Fruit fly (Drosophila melanogaster): ENCODE results near the gene CG8369.

Gene CG8369

DNA sequence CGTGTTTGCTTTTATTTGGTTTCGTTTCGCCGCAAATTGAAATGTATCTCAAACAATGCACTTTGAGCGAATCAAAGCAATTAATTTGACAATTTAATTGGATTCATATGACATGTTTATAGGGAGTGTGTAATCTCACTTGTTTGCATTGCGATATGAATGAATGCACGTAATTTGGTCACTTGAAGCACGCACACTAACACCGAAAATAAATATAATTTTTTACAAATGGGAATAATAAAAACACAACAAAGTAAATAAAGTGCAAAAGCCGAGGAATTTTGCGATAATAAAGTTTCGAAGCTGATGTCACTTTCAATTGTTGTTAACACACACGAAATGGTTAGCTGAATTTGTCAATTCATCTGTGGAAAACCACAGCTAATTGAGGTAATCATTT is 23.1 kb downstream of the CG8369 start:
- TF ChIP-seq insv (optimal IDR thresholded peaks at IDR 0.05) (no peak), psq (optimal IDR thresholded peaks at IDR 0.05) (no peak), h (optimal IDR thresholded peaks at IDR 0.05) (no peak), Sin3A (optimal IDR thresholded peaks at IDR 0.05) (no peak), Myc (optimal IDR thresholded peaks at IDR 0.05) (no peak), ttk (optimal IDR thresholded peaks at IDR 0.05) (no peak)

DNA sequence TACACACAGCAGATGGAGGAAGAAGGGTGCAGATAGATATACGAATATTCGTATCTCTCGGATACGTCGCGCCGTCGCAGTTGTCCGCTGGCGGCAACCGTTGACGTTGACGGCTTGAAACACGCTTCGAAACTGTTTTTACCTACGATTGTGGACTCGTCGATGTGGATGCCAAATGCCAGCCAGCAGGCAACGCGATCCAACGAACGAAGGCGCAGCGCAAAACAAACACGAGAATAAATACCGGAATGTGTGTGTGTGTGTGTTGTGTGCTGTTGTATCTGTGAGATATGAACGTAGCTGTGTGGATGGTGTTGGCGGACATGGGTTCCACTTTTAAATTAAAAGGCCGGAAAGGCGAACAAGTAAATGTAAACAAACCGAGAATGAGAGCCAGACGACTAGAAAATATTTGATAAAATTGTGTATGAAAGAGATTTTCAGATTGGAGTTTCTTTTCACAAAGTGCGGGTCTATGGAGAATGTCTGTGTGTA is 24.4 kb downstream of the CG8369 start:
- TF ChIP-seq ttk (optimal IDR thresholded peaks at IDR 0.05) (no peak), psq (optimal IDR thresholded peaks at IDR 0.05) (peak; percentile 59)

DNA sequence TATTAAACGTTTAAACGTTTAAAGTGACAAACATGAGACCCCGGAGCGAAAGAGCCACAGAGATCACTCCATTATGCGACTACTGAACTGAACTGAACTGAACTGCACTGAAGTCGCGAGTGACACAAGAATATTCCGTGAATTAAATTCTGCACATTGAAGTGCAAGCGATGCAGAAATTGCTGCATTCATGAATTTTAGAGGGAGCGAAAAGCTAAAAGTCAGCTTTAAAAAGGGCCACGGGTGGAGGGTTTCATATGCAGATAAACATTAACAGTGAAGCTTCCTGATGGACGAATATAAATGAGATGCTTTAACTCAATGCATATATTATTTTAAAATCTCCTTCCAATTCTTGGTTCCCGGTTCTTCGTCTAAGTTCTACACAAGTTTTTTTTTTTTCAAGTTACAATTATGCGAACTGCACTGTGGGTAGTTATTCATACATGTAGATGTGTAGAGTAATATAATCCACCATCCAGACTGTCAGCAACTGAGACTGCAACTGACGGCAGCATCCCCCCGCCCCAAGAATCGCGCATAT is 25.4 kb downstream of the CG8369 start:
- TF ChIP-seq ttk (optimal IDR thresholded peaks at IDR 0.05) = no peak
- TF ChIP-seq Myc (optimal IDR thresholded peaks at IDR 0.05) = no peak
- no peak for TF ChIP-seq Sin3A (optimal IDR thresholded peaks at IDR 0.05)
- TF ChIP-seq insv (optimal IDR thresholded peaks at IDR 0.05) = no peak
- TF ChIP-seq h (optimal IDR thresholded peaks at IDR 0.05) = no peak
- TF ChIP-seq psq (optimal IDR thresholded peaks at IDR 0.05) = no peak

DNA sequence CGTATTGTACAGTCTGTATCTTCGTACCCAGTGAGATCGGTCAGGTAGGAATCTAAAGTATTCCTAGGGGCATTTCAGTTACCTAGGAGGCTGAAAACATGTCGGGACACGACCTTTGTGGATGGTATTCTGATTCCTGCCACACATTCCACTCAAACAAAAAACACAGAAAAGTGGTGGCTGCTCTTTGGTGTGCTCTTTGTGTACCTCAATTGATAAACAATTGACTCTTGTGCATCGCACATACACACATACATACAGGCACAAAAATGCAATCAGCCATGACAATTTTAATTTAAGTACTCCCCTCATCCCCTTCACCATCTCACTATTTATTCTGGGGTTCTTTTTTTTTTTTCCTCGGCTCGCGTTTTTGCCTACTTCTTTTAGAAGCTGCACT is 26.4 kb downstream of the CG8369 start:
- TF ChIP-seq Sin3A (optimal IDR thresholded peaks at IDR 0.05) = no peak
- TF ChIP-seq ttk (optimal IDR thresholded peaks at IDR 0.05) = no peak
- TF ChIP-seq psq (optimal IDR thresholded peaks at IDR 0.05) = no peak
- no peak for TF ChIP-seq Myc (optimal IDR thresholded peaks at IDR 0.05)
- TF ChIP-seq insv (optimal IDR thresholded peaks at IDR 0.05) = no peak
- no peak for TF ChIP-seq h (optimal IDR thresholded peaks at IDR 0.05)

DNA sequence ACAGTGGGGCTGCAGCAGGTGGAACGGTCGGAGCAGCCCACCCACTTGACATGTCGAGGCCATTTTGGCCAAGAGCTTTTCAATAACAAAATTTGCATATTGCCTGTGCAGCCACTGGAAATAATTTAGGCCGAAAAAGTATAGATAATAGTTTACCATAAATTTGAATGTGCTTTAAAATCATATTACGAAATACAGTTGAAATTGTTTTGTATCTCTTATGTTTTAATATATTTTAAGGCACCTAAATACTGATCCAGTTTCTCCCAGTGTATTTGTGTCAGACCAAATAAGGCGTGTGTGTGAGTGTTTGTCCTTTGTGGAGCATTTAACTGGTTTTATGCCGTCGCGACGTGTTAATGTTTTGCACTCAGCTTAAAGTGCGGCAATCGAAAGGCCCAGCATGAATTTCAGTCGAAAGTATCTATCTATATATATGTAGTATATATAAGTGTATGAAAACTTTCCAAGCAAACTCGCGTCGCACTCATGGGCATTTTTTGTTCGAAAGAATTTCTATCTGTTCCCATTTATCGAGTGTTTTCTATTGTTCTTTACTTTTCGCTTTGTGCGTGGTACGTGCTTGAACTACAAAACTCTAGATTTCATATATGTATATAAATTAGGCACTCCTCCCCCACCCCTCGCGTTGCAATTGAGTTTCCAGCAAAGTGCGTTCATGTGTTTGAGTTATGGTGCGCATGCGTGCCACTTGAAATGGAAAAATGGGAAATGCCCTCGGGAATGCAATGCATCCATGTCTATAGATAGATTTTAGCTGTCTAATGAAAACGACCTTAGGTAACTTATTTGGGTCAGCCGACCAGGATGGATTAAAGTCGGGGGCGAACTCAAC is 27.8 kb downstream of the CG8369 start:
- TF ChIP-seq psq (optimal IDR thresholded peaks at IDR 0.05) (no peak), ttk (optimal IDR thresholded peaks at IDR 0.05) (no peak), insv (optimal IDR thresholded peaks at IDR 0.05) (no peak), h (optimal IDR thresholded peaks at IDR 0.05) (no peak), Sin3A (optimal IDR thresholded peaks at IDR 0.05) (no peak), Myc (optimal IDR thresholded peaks at IDR 0.05) (no peak)

- TF ChIP-seq ttk (optimal IDR thresholded peaks at IDR 0.05) (no peak), Sin3A (optimal IDR thresholded peaks at IDR 0.05) (no peak), insv (optimal IDR thresholded peaks at IDR 0.05) (no peak), psq (optimal IDR thresholded peaks at IDR 0.05) (no peak), Myc (optimal IDR thresholded peaks at IDR 0.05) (no peak), h (optimal IDR thresholded peaks at IDR 0.05) (no peak)
Observed at dm6 chr3R:8850616-8851015, 28.8 kb downstream of the CG8369 start.

DNA sequence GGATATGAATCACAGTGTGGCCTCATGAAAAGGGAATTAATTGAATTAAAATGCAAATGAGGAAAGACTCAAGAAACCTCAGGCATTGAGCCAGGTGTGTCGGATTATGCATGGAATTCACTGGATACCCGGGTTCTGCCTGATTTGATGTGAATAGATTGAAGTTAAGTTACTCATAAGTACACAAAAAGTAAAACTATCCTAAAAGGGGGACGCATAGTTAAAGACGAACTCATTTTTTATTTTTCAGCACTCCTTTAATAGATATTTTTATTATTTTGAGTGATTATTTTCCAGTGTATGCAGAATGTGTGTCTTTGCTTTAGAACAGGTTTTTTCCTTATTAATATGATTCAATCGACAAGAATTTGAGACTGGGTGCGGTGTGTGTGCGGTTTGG is 31.4 kb downstream of the CG8369 start:
- no peak for TF ChIP-seq h (optimal IDR thresholded peaks at IDR 0.05)
- no peak for TF ChIP-seq ttk (optimal IDR thresholded peaks at IDR 0.05)
- TF ChIP-seq Myc (optimal IDR thresholded peaks at IDR 0.05) = no peak
- TF ChIP-seq insv (optimal IDR thresholded peaks at IDR 0.05) = no peak
- no peak for TF ChIP-seq psq (optimal IDR thresholded peaks at IDR 0.05)
- no peak for TF ChIP-seq Sin3A (optimal IDR thresholded peaks at IDR 0.05)

- TF ChIP-seq Myc (optimal IDR thresholded peaks at IDR 0.05) (no peak), psq (optimal IDR thresholded peaks at IDR 0.05) (no peak), h (optimal IDR thresholded peaks at IDR 0.05) (no peak), ttk (optimal IDR thresholded peaks at IDR 0.05) (no peak), insv (optimal IDR thresholded peaks at IDR 0.05) (no peak), Sin3A (optimal IDR thresholded peaks at IDR 0.05) (no peak)
Observed at dm6 chr3R:8853706-8854105, 31.9 kb downstream of the CG8369 start.

DNA sequence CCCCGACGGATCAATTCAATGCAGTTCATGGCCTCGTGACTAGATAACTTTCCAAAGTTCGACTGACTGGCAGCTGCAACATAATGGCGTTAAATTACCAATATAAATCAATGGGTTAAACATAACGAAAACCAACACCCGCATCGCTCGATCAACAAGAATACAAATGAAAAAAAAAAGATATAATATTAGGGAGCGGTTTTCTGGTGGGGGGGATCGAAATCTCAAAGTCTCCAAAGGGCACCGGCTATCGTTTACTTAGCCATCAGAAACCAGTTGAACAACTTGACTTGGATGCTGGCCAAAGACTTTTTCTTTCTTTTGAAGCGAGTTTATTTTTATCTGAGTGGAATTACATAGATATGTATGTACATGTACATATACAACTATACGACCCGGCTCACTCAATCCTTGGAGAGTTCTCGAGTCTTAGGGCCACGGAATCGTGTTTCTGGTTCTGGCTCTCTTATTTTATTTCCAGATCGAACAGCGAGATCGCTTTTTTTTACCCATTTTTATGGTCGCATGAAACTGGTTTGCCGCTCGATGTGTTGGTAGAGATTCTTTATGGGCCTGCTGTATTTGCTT is 32.9 kb downstream of the CG8369 start:
- TF ChIP-seq Sin3A (optimal IDR thresholded peaks at IDR 0.05) (no peak), h (optimal IDR thresholded peaks at IDR 0.05) (no peak), psq (optimal IDR thresholded peaks at IDR 0.05) (no peak), ttk (optimal IDR thresholded peaks at IDR 0.05) (no peak), insv (optimal IDR thresholded peaks at IDR 0.05) (no peak), Myc (optimal IDR thresholded peaks at IDR 0.05) (no peak)

DNA sequence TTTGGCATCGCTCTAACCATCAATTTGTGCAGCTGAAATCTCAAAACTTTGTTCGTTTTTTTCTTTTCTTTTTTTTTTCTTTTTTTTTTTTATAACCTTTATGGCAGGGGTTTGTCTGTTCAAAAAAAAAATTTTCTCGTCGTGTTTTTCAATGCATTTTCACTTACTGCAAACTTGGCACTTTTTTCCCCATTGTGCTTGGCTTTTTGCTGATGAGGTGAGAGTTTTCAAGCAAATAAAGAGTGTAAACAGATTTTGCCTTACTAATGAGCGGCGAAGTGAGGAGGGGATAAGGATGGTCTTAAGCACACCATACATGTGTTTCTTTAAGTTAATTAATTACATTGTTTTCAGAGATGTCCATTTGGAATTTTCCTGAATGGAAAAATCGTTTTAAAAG is 34.4 kb downstream of the CG8369 start:
- TF ChIP-seq psq (optimal IDR thresholded peaks at IDR 0.05) (no peak), insv (optimal IDR thresholded peaks at IDR 0.05) (no peak), Myc (optimal IDR thresholded peaks at IDR 0.05) (no peak), h (optimal IDR thresholded peaks at IDR 0.05) (no peak), ttk (optimal IDR thresholded peaks at IDR 0.05) (no peak), Sin3A (optimal IDR thresholded peaks at IDR 0.05) (no peak)

- TF ChIP-seq Myc (optimal IDR thresholded peaks at IDR 0.05) (no peak), Sin3A (optimal IDR thresholded peaks at IDR 0.05) (no peak), insv (optimal IDR thresholded peaks at IDR 0.05) (no peak), ttk (optimal IDR thresholded peaks at IDR 0.05) (no peak), h (optimal IDR thresholded peaks at IDR 0.05) (no peak), psq (optimal IDR thresholded peaks at IDR 0.05) (no peak)
Observed at dm6 chr3R:8857496-8858255, 35.9 kb downstream of the CG8369 start.

- TF ChIP-seq h (optimal IDR thresholded peaks at IDR 0.05) (no peak), psq (optimal IDR thresholded peaks at IDR 0.05) (no peak), ttk (optimal IDR thresholded peaks at IDR 0.05) (no peak), Myc (optimal IDR thresholded peaks at IDR 0.05) (no peak), Sin3A (optimal IDR thresholded peaks at IDR 0.05) (no peak)
Observed at dm6 chr3R:8859264-8859663, 37.5 kb downstream of the CG8369 start.

All from Kc167 (cell line).